Worm (Caenorhabditis elegans) whole organism, L2 larva: Measurements from ENCODE around the gene C09E9.1.

Source experiments
- C34F6.9 ChIP-seq: fragments of 150-350 bp; optimal IDR thresholded peaks from 2 replicates; lab custom pipeline; 2014; ENCODE audit warnings: missing biosample characterization, missing genetic modification characterization
- F13H6.1 ChIP-seq: sonication (generic microtip); optimal IDR thresholded peaks from 2 replicates; lab custom pipeline; 2016; ENCODE audit warnings: missing genetic modification characterization, missing compliant biosample characterization
- Y55F3AM.14 ChIP-seq: fragments of 200-800 bp; sonication (Bioruptor generic); optimal IDR thresholded peaks from 2 replicates; lab custom pipeline; 2018; ENCODE audit warnings: mild to moderate bottlenecking, missing genetic modification characterization, missing compliant biosample characterization
- ZK546.5 ChIP-seq: sonication (generic microtip); optimal IDR thresholded peaks from 2 replicates; lab custom pipeline; 2017; ENCODE audit warnings: missing biosample characterization, missing genetic modification characterization
- alr-1 ChIP-seq: fragments of 150-350 bp; optimal IDR thresholded peaks from 2 replicates; lab custom pipeline; 2014; ENCODE audit warnings: missing biosample characterization, missing genetic modification characterization
- aly-2 ChIP-seq: fragments of 150-350 bp; optimal IDR thresholded peaks from 2 replicates; lab custom pipeline; 2014; ENCODE audit warnings: missing biosample characterization, missing genetic modification characterization
- ama-1 ChIP-seq: fragments of 150-350 bp; optimal IDR thresholded peaks from 2 replicates; lab custom pipeline; 2018; ENCODE audit warnings: inconsistent platforms
- blmp-1 ChIP-seq: sonication (generic microtip); optimal IDR thresholded peaks from 2 replicates; lab custom pipeline; 2017; ENCODE audit warnings: missing genetic modification characterization, mild to moderate bottlenecking, missing compliant biosample characterization, antibody characterized with exemption, moderate library complexity; ENCODE audit not compliant: insufficient read depth
- ceh-16 ChIP-seq: fragments of 150-350 bp; optimal IDR thresholded peaks from 2 replicates; lab custom pipeline; 2014; ENCODE audit warnings: missing biosample characterization, missing genetic modification characterization
- crh-2 ChIP-seq: sonication (generic microtip); optimal IDR thresholded peaks from 2 replicates; lab custom pipeline; 2017; ENCODE audit warnings: missing biosample characterization, missing genetic modification characterization
- dmd-4 ChIP-seq: sonication (generic microtip); optimal IDR thresholded peaks from 2 replicates; lab custom pipeline; 2017; ENCODE audit warnings: missing biosample characterization, missing genetic modification characterization
- egl-27 ChIP-seq: sonication (generic microtip); optimal IDR thresholded peaks from 3 replicates; lab custom pipeline; 2017; ENCODE audit warnings: missing biosample characterization, missing genetic modification reagents, missing genetic modification characterization
- elt-1 ChIP-seq: fragments of 150-350 bp; optimal IDR thresholded peaks from 2 replicates; lab custom pipeline; 2014; ENCODE audit warnings: missing biosample characterization, missing genetic modification characterization
- elt-3 ChIP-seq: sonication (generic microtip); optimal IDR thresholded peaks from 2 replicates; lab custom pipeline; 2017; ENCODE audit warnings: missing biosample characterization, missing genetic modification characterization
- fos-1 ChIP-seq: fragments of 150-350 bp; optimal IDR thresholded peaks from 2 replicates; lab custom pipeline; 2014; ENCODE audit warnings: missing biosample characterization, missing genetic modification characterization
- lin-11 ChIP-seq: fragments of 150-350 bp; sonication (generic microtip); optimal IDR thresholded peaks from 2 replicates; lab custom pipeline; 2014; ENCODE audit warnings: missing biosample characterization, missing genetic modification characterization, inconsistent platforms, mixed read lengths
- lin-13 ChIP-seq: fragments of 150-350 bp; optimal IDR thresholded peaks from 2 replicates; lab custom pipeline; 2014; ENCODE audit warnings: missing biosample characterization, missing genetic modification reagents, missing genetic modification characterization
- lin-39 ChIP-seq: fragments of 150-350 bp; optimal IDR thresholded peaks from 2 replicates; lab custom pipeline; 2014; ENCODE audit warnings: missing biosample characterization, missing genetic modification reagents, missing genetic modification characterization
- mab-5 ChIP-seq: fragments of 150-350 bp; optimal IDR thresholded peaks from 2 replicates; lab custom pipeline; 2014; ENCODE audit warnings: missing biosample characterization, missing genetic modification characterization
- mbf-1 ChIP-seq: sonication (generic microtip); optimal IDR thresholded peaks from 2 replicates; lab custom pipeline; 2017; ENCODE audit warnings: missing biosample characterization, missing genetic modification characterization
- mdl-1 ChIP-seq, 2 experiments: fragments of 150-350 bp in 1 of 2; sonication (generic microtip) in 1 of 2; optimal IDR thresholded peaks; 2 replicates each; lab custom pipeline; 2017; ENCODE audit warnings: missing biosample characterization in 2 of 2, missing genetic modification characterization in 2 of 2
- nhr-11 ChIP-seq: fragments of 150-350 bp; optimal IDR thresholded peaks from 2 replicates; lab custom pipeline; 2014; ENCODE audit warnings: missing biosample characterization, missing genetic modification characterization
- nhr-12 ChIP-seq: fragments of 150-350 bp; optimal IDR thresholded peaks from 2 replicates; lab custom pipeline; 2014; ENCODE audit warnings: missing biosample characterization, missing genetic modification characterization
- nhr-129 ChIP-seq: fragments of 150-350 bp; optimal IDR thresholded peaks from 2 replicates; lab custom pipeline; 2014; ENCODE audit warnings: missing biosample characterization, missing genetic modification characterization
- nhr-21 ChIP-seq: fragments of 150-350 bp; optimal IDR thresholded peaks from 2 replicates; lab custom pipeline; 2014; ENCODE audit warnings: missing biosample characterization, missing genetic modification characterization
- nhr-237 ChIP-seq: fragments of 150-350 bp; optimal IDR thresholded peaks from 2 replicates; lab custom pipeline; 2014; ENCODE audit warnings: missing biosample characterization, missing genetic modification characterization
- nhr-25 ChIP-seq: fragments of 150-350 bp; sonication (generic microtip); optimal IDR thresholded peaks from 3 replicates; lab custom pipeline; 2014; ENCODE audit warnings: missing biosample characterization, missing genetic modification characterization
- nhr-6 ChIP-seq: fragments of 150-350 bp; optimal IDR thresholded peaks from 2 replicates; lab custom pipeline; 2014; ENCODE audit warnings: missing biosample characterization, missing genetic modification characterization
- nhr-77 ChIP-seq: fragments of 150-350 bp; optimal IDR thresholded peaks from 2 replicates; lab custom pipeline; 2014; ENCODE audit warnings: missing biosample characterization, missing genetic modification characterization
- peb-1 ChIP-seq: fragments of 150-350 bp; optimal IDR thresholded peaks from 2 replicates; lab custom pipeline; 2014; ENCODE audit warnings: missing biosample characterization, missing genetic modification characterization
- sem-4 ChIP-seq: fragments of 150-350 bp; optimal IDR thresholded peaks from 2 replicates; lab custom pipeline; 2014; ENCODE audit warnings: missing biosample characterization, missing genetic modification reagents, missing genetic modification characterization
- skn-1 ChIP-seq: sonication (generic microtip); optimal IDR thresholded peaks from 2 replicates; lab custom pipeline; 2017; ENCODE audit warnings: missing biosample characterization, missing genetic modification characterization
- sma-9 ChIP-seq, 2 experiments: fragments of 150-350 bp in 1 of 2; sonication (generic microtip) in 1 of 2; optimal IDR thresholded peaks; 2 replicates each; lab custom pipeline; 2014 to 2016; ENCODE audit warnings: missing genetic modification characterization in 2 of 2, mild to moderate bottlenecking in 1 of 2, missing biosample characterization in 1 of 2, missing compliant biosample characterization in 1 of 2, missing genetic modification reagents in 1 of 2, moderate library complexity in 1 of 2
- snpc-4 ChIP-seq: fragments of 150-350 bp; optimal IDR thresholded peaks from 2 replicates; lab custom pipeline; 2014; ENCODE audit warnings: missing biosample characterization, missing genetic modification characterization
- unc-55 ChIP-seq: fragments of 150-350 bp; sonication (generic microtip); optimal IDR thresholded peaks from 3 replicates; lab custom pipeline; 2014; ENCODE audit warnings: missing biosample characterization, missing genetic modification reagents, missing genetic modification characterization
- unc-62 ChIP-seq: fragments of 150-350 bp; optimal IDR thresholded peaks from 2 replicates; lab custom pipeline; 2014; ENCODE audit warnings: missing biosample characterization, missing genetic modification reagents, missing genetic modification characterization
- zag-1 ChIP-seq: fragments of 150-350 bp; optimal IDR thresholded peaks from 2 replicates; lab custom pipeline; 2014; ENCODE audit warnings: missing biosample characterization, missing genetic modification characterization
- ztf-11 ChIP-seq: sonication (generic microtip); optimal IDR thresholded peaks from 2 replicates; lab custom pipeline; 2017; ENCODE audit warnings: missing biosample characterization, missing genetic modification characterization

Gene C09E9.1

DNA sequence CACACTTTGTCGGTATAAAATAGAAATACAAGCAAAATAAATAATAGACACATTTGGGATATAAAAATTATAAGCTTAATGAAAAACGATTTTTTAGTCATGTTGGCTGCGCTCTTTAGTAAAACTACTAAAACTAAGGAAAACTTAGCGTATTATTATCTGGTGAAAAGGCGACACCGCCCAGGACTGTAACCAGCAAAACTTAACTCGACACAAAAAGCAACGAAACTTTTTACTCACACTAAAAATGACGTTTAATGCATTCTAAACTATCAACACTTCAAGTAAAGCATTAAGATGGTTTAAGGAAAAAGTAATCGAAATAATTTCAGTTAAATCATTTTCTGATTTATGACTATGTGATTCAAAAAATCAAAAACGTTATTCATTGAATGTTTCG, 19.0 kb upstream of the C09E9.1 start, which contains the start of gene clec-167:
TSS of gene clec-167 (minus strand) at position 101 of the 400 bp plus-strand sequence.
- TF ChIP-seq elt-3 = no peak
- TF ChIP-seq unc-62 = no peak
- TF ChIP-seq unc-55 (GFP tag; lab: Kevin White, UChicago) = no peak
- TF ChIP-seq nhr-11 (tag; lab: Kevin White, UChicago) = no peak
- no peak for TF ChIP-seq alr-1 (tag; lab: Kevin White, UChicago)
- TF ChIP-seq sem-4 = no peak
- no peak for TF ChIP-seq elt-1
- TF ChIP-seq nhr-25 = no peak
- TF ChIP-seq C34F6.9 (tag; lab: Kevin White, UChicago) = no peak
- no peak for TF ChIP-seq Y55F3AM.14 (GFP tag; lab: Kevin White, UChicago)
- no peak for TF ChIP-seq blmp-1
- TF ChIP-seq mdl-1 (tag; optimal IDR thresholded peaks at IDR 0.05; lab: Kevin White, UChicago) = no peak
- TF ChIP-seq nhr-21 = no peak

DNA sequence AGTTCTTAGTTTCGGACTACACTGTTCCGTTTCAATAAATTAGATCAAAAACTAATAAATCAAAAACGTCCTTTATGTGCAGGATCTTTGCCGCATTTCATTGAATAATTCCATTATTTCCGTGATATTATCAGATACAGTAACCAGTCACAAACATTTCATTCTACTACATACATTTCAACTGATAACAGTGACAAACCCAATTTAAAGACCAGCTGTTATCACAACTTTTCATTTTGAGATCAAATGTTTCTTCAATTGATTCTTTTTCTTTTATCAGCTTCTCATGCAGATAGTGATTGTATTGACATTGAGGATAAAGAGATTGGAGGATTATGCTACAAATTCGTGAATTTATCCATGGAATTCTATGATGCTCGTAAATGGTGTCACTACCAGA, 17.9 kb upstream of the C09E9.1 start, which contains the start of gene clec-168:
TSS of gene clec-168 (plus strand) at position 247 of the 400 bp plus-strand sequence.
- no peak for TF ChIP-seq crh-2
- TF ChIP-seq egl-27 (tag; lab: Kevin White, UChicago) = no peak
- no peak for TF ChIP-seq sem-4
- TF ChIP-seq fos-1 (tag; lab: Kevin White, UChicago) = peak; percentile 67

DNA sequence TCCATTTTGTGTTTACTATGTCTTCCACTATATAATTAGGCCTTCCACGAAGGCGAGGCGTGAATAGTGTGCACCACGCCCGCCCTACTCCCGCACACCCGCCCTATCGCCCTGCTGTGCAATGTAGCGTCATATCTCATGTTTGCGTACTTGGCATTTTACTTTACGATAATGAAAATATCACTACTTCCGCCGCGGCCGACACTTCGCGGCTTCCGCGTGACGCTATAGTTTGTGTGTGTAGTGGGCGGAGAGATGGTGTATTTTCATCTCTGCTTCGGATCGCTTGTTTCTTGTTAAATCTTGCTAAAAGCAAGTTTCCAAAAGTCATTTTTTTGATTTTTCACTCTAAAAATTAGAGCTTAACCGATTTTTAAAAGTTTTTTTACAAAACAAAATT, 14.2 kb upstream of the C09E9.1 start:
- TF ChIP-seq sma-9 (GFP tag; optimal IDR thresholded peaks at IDR 0.05; lab: Kevin White, UChicago) = no peak
- TF ChIP-seq sma-9 (tag; optimal IDR thresholded peaks at IDR 0.05; lab: Kevin White, UChicago) = no peak
- TF ChIP-seq nhr-77 (tag; lab: Kevin White, UChicago) = no peak
- no peak for TF ChIP-seq elt-1
- no peak for TF ChIP-seq lin-39
- no peak for TF ChIP-seq crh-2
- TF ChIP-seq ZK546.5 (tag; lab: Kevin White, UChicago) = no peak
- peak; percentile 42 for TF ChIP-seq snpc-4

DNA sequence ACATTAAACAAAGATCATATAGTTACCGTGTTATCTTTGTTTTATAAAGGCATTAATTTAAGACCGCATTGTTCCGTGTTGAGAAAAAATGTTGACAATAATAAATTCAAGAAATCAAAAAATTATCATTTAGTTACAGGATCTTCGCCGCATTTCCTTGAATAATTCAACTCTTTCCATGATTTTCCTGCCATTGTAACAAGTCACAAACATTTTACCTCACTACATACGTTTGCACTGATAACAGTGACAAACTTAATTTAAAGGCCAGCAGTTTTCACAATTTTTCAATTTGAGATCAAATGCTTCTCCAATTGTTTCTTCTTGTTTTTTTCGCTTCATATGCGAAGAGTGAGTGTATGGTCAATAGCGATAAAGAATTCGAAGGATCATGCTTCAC, 13.6 kb upstream of the C09E9.1 start, which contains the start of gene clec-169:
TSS of gene clec-169 (plus strand) at position 301 of the 400 bp plus-strand sequence.
- TF ChIP-seq mbf-1 (tag; lab: Kevin White, UChicago) (no peak), elt-3 (no peak), fos-1 (tag; lab: Kevin White, UChicago) (no peak), peb-1 (tag; lab: Kevin White, UChicago) (no peak), lin-11 (tag; lab: Kevin White, UChicago) (no peak), crh-2 (no peak), snpc-4 (no peak), nhr-237 (tag; lab: Kevin White, UChicago) (no peak), nhr-129 (tag; lab: Kevin White, UChicago) (no peak), zag-1 (tag; lab: Kevin White, UChicago) (no peak), nhr-6 (tag; lab: Kevin White, UChicago) (no peak), egl-27 (tag; lab: Kevin White, UChicago) (no peak), nhr-11 (tag; lab: Kevin White, UChicago) (no peak), unc-62 (no peak), mab-5 (tag; lab: Kevin White, UChicago) (no peak), ZK546.5 (tag; lab: Kevin White, UChicago) (no peak), aly-2 (tag; lab: Kevin White, UChicago) (no peak)

DNA sequence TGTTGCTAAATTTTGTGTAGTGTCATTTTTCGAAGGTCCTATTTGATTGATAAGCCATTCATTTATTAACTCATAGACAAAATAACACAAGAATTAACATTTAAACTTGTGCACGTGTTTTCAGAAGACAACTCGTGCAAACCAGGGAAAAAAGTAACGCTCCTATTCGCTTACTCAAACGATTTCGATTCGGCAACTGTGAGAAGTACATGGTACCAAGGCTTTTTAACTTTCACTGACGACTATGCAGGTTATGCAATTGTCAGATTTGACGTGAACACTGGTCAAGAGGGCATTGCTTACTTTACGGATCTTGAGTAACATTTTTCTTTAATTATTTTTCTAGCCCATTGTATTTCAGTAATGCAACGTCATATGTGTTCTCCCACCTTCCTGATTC, 12.7 kb upstream of the C09E9.1 start:
- no peak for TF ChIP-seq ZK546.5 (tag; lab: Kevin White, UChicago)
- no peak for TF ChIP-seq alr-1 (tag; lab: Kevin White, UChicago)
- TF ChIP-seq ama-1 (lab: Kevin White, UChicago) = no peak
- TF ChIP-seq Y55F3AM.14 (GFP tag; lab: Kevin White, UChicago) = no peak
- TF ChIP-seq, all 48 proteins: peak for 0

DNA sequence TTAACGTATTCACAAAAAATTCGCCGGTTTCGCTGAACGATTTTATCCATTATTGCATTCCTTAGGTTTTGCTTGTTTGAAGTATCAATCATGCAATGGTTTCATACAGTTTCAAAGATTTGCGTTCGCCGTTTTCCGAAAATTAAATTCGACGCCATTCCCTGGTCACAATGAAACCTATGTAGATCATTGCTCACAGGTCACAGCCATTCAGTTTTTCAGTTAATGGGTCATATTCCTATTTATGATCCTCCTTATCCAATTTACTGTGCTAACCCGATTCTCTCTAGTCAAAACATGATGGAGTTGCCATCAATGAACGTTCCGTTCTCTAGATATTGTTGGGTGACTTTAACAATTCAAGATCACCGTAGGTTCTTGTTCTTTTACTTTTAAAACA, 9.7 kb upstream of the C09E9.1 start, which contains the start of gene F38A1.13:
TSS of gene F38A1.13 (plus strand) at position 301 of the 400 bp plus-strand sequence.
- no peak for TF ChIP-seq Y55F3AM.14 (GFP tag; lab: Kevin White, UChicago)
- TF ChIP-seq nhr-237 (tag; lab: Kevin White, UChicago) = no peak
- TF ChIP-seq nhr-12 (tag; lab: Kevin White, UChicago) = no peak
- no peak for TF ChIP-seq zag-1 (tag; lab: Kevin White, UChicago)
- no peak for TF ChIP-seq elt-3
- no peak for TF ChIP-seq C34F6.9 (tag; lab: Kevin White, UChicago)
- TF ChIP-seq mab-5 (tag; lab: Kevin White, UChicago) = no peak
- TF ChIP-seq fos-1 (tag; lab: Kevin White, UChicago) = no peak
- no peak for TF ChIP-seq elt-1
- TF ChIP-seq nhr-129 (tag; lab: Kevin White, UChicago) = no peak
- TF ChIP-seq lin-13 (GFP tag; lab: Kevin White, UChicago) = no peak
- TF ChIP-seq F13H6.1 (tag; lab: Kevin White, UChicago) = no peak
- no peak for TF ChIP-seq skn-1 (tag; lab: Kevin White, UChicago)
- TF ChIP-seq dmd-4 (tag; lab: Kevin White, UChicago) = no peak
- TF ChIP-seq ceh-16 (tag; lab: Kevin White, UChicago) = no peak
- TF ChIP-seq mbf-1 (tag; lab: Kevin White, UChicago) = no peak
- no peak for TF ChIP-seq ztf-11 (tag; lab: Kevin White, UChicago)
